Worm (Caenorhabditis elegans): ENCODE results near the gene R01H2.4.

DNA sequence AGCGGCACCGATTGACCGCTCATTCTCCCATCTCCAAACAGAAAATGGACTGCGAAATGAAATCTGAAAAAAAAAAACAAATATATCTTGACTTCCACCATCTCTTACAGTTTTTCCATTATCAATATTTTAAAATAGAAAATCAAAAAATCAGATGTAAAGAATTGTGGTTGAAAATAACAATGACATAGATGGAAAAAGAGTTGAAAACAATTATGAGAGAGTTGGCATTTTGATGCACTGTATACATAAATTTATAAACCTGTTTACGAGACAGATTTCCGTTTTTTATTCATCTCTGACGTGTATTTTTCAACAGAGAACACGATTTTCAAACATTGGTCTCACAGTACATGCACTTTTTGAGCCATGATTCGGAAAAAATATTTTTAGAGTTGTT, 16.6 kb upstream of the R01H2.4 start, which contains the start of gene ZK418.7:
- no peak for TF ChIP-seq zag-1 (tag; optimal IDR thresholded peaks at IDR 0.05)
- TF ChIP-seq nhr-77 (tag; optimal IDR thresholded peaks at IDR 0.05), result no peak
- TF ChIP-seq snpc-4 (tag; optimal IDR thresholded peaks at IDR 0.05), result no peak
- TF ChIP-seq lsy-2 (tag; optimal IDR thresholded peaks at IDR 0.05), result no peak
- no peak for TF ChIP-seq ama-1 (optimal IDR thresholded peaks at IDR 0.05)
- no peak for TF ChIP-seq ztf-11 (tag; optimal IDR thresholded peaks at IDR 0.05)
- TF ChIP-seq ztf-1 (GFP tag; conservative IDR thresholded peaks at IDR 0.05), result no peak
